Worm (Caenorhabditis elegans): Measurements from ENCODE around the gene cest-1.1.
"Not testable (repeated sequence)": the region's sequence is repeated elsewhere in the genome, so short reads cannot be mapped to it uniquely, and the experiment has no call there.

The cest-1.1 gene

ce11 chrV:14143634-14144033 is 22.9 kb downstream of the cest-1.1 start:
- TF ChIP-seq ZK546.5 (tag; optimal IDR thresholded peaks at IDR 0.05), result no peak
- no peak for TF ChIP-seq ceh-16 (tag; optimal IDR thresholded peaks at IDR 0.05)
- no peak for TF ChIP-seq nhr-12 (tag; optimal IDR thresholded peaks at IDR 0.05)
- peak; percentile 58 for TF ChIP-seq hmg-11 (tag; optimal IDR thresholded peaks at IDR 0.05)
- peak; percentile 48 for TF ChIP-seq tbx-2 (tag; optimal IDR thresholded peaks at IDR 0.05)
- peak; percentile 53 for TF ChIP-seq nfya-1 (tag; optimal IDR thresholded peaks at IDR 0.05; ENCODE audit: insufficient read depth)
- TF ChIP-seq daf-12 (tag; optimal IDR thresholded peaks at IDR 0.05), result no peak
- TF ChIP-seq ceh-28 (tag; optimal IDR thresholded peaks at IDR 0.05), result no peak
- TF ChIP-seq lin-15B (tag; optimal IDR thresholded peaks at IDR 0.05), result peak; percentile 38
- no peak for TF ChIP-seq nhr-237 (tag; optimal IDR thresholded peaks at IDR 0.05)
- TF ChIP-seq fkh-10 (GFP tag; optimal IDR thresholded peaks at IDR 0.05), result peak; percentile 77
- TF ChIP-seq ztf-4 (tag; optimal IDR thresholded peaks at IDR 0.05), result no peak

ce11 chrV:14141846-14142245 is 24.7 kb downstream of the cest-1.1 start:
- TF ChIP-seq nhr-11 (tag; optimal IDR thresholded peaks at IDR 0.05) (no peak), unc-62 (GFP tag; optimal IDR thresholded peaks at IDR 0.05) (no peak), jun-1 (tag; optimal IDR thresholded peaks at IDR 0.05) (no peak), ceh-9 (tag; optimal IDR thresholded peaks at IDR 0.05) (no peak), nhr-43 (tag; optimal IDR thresholded peaks at IDR 0.05; ENCODE audit: poor library complexity, severe bottlenecking) (no peak), hmg-11 (tag; optimal IDR thresholded peaks at IDR 0.05) (no peak), mml-1 (tag; optimal IDR thresholded peaks at IDR 0.05) (no peak), pqm-1 (tag; optimal IDR thresholded peaks at IDR 0.05) (no peak)

DNA sequence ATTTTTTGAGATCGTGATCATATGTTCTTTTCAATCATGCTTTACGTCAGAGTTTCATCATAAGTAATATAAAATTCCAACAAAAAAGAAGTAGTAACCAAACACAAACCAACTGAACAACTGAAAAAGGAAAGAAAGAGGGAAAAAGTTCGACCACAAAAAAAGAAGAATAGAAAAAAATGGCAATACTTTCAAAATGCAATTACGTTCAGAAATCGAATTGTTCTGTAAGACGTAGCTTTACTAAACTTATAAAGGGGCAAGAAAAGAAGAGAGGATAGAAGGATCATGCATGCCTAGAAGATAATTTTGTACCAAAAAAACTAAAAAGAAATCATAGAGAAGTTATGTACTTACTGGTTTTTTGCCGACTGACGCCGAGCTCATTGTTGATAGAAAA is 25.8 kb downstream of the cest-1.1 start:
- peak; percentile 82 for TF ChIP-seq fkh-10 (GFP tag; optimal IDR thresholded peaks at IDR 0.05)
- TF ChIP-seq hmg-11 (tag; optimal IDR thresholded peaks at IDR 0.05), result no peak

ce11 chrV:14139252-14140100 is 27.1 kb downstream of the cest-1.1 start:
- peak; percentile 40 for TF ChIP-seq lin-39 (tag; optimal IDR thresholded peaks at IDR 0.05)
- no peak for TF ChIP-seq ceh-28 (tag; optimal IDR thresholded peaks at IDR 0.05)
- TF ChIP-seq ceh-16 (tag; optimal IDR thresholded peaks at IDR 0.05), result no peak
- TF ChIP-seq sea-2 (GFP tag; optimal IDR thresholded peaks at IDR 0.05), result no peak
- no peak for TF ChIP-seq nhr-28 (tag; optimal IDR thresholded peaks at IDR 0.05)
- TF ChIP-seq nhr-67 (tag; optimal IDR thresholded peaks at IDR 0.05), result no peak
- no peak for TF ChIP-seq elt-3 (tag; optimal IDR thresholded peaks at IDR 0.05)
- peak; percentile 5 for TF ChIP-seq ama-1 (optimal IDR thresholded peaks at IDR 0.05)
- TF ChIP-seq nhr-25 (tag; optimal IDR thresholded peaks at IDR 0.05), result peak; percentile 23
- TF ChIP-seq hmg-11 (tag; optimal IDR thresholded peaks at IDR 0.05), result peak; percentile 23
- TF ChIP-seq lin-15B (tag; optimal IDR thresholded peaks at IDR 0.05), result peak; percentile 16
- no peak for TF ChIP-seq elt-2 (tag; optimal IDR thresholded peaks at IDR 0.05)

- TF ChIP-seq snpc-4 (tag; optimal IDR thresholded peaks at IDR 0.05); sea-2 (GFP tag; optimal IDR thresholded peaks at IDR 0.05); nhr-28 (tag; optimal IDR thresholded peaks at IDR 0.05): not testable (repeated sequence)
Measured at ce11 chrV:14137766-14138165, 28.8 kb downstream of the cest-1.1 start, which contains the start of gene AH10.4. TSS of gene AH10.4 (minus strand) at chrV:14137866.

ce11 chrV:14136152-14136551 is 30.4 kb downstream of the cest-1.1 start:
- TF ChIP-seq pqm-1 (tag; optimal IDR thresholded peaks at IDR 0.05) (no peak), mml-1 (tag; optimal IDR thresholded peaks at IDR 0.05) (no peak), nhr-23 (tag; optimal IDR thresholded peaks at IDR 0.05) (peak; percentile 90), ama-1 (optimal IDR thresholded peaks at IDR 0.05) (no peak), ceh-28 (tag; optimal IDR thresholded peaks at IDR 0.05) (peak; percentile 17), nhr-67 (tag; optimal IDR thresholded peaks at IDR 0.05) (no peak), jun-1 (tag; optimal IDR thresholded peaks at IDR 0.05) (peak; percentile 52), nhr-28 (tag; optimal IDR thresholded peaks at IDR 0.05) (no peak), nhr-25 (tag; optimal IDR thresholded peaks at IDR 0.05) (peak; percentile 77), daf-12 (tag; optimal IDR thresholded peaks at IDR 0.05) (no peak), ZK546.5 (tag; optimal IDR thresholded peaks at IDR 0.05) (no peak), fkh-10 (GFP tag; optimal IDR thresholded peaks at IDR 0.05) (no peak), nhr-77 (tag; optimal IDR thresholded peaks at IDR 0.05) (no peak), ztf-4 (tag; optimal IDR thresholded peaks at IDR 0.05) (no peak), mdl-1 (tag; optimal IDR thresholded peaks at IDR 0.05) (peak; percentile 62), lsy-12 (tag; optimal IDR thresholded peaks at IDR 0.05) (peak; percentile 61), elt-2 (tag; optimal IDR thresholded peaks at IDR 0.05) (peak; percentile 55), ceh-82 (tag; optimal IDR thresholded peaks at IDR 0.05) (no peak), nhr-12 (tag; optimal IDR thresholded peaks at IDR 0.05) (no peak), nhr-43 (tag; optimal IDR thresholded peaks at IDR 0.05; ENCODE audit: poor library complexity, severe bottlenecking) (peak; percentile 33), fkh-2 (tag; optimal IDR thresholded peaks at IDR 0.05) (no peak), fos-1 (tag; optimal IDR thresholded peaks at IDR 0.05) (no peak), lin-15B (tag; optimal IDR thresholded peaks at IDR 0.05) (peak; percentile 33), unc-62 (GFP tag; optimal IDR thresholded peaks at IDR 0.05) (no peak), zag-1 (tag; optimal IDR thresholded peaks at IDR 0.05) (no peak), eor-1 (tag; optimal IDR thresholded peaks at IDR 0.05) (no peak), nfya-1 (tag; optimal IDR thresholded peaks at IDR 0.05; ENCODE audit: insufficient read depth) (peak; percentile 79), egl-5 (tag; optimal IDR thresholded peaks at IDR 0.05) (no peak), snpc-4 (tag; optimal IDR thresholded peaks at IDR 0.05) (peak; percentile 49)
